Worm (Caenorhabditis elegans) whole organism, L4 larva: Measurements from ENCODE around the gene gpdh-2.
A peak's percentile ranks its signal among the peaks of the same experiment; 100 is the strongest.

Experiments
- F44E2.7 ChIP-seq: fragments of 200-800 bp; sonication (Bioruptor generic); IDR thresholded peaks from 2 replicates; pipeline ENCODE4 v2.1.2; 2022; ENCODE audit warnings: missing genetic modification characterization, missing compliant biosample characterization
- Y48G9A.11 ChIP-seq: fragments of 200-800 bp; sonication (Bioruptor generic); IDR thresholded peaks from 2 replicates; pipeline ENCODE4 v1.3.6; 2022; ENCODE audit warnings: missing genetic modification reagents, missing genetic modification characterization, missing compliant biosample characterization
- aha-1 ChIP-seq: fragments of 150-350 bp; peaks from one replicate; lab custom pipeline; 2014; ENCODE audit warnings: missing biosample characterization, missing genetic modification characterization
- ama-1 ChIP-seq: fragments of 150-350 bp; optimal IDR thresholded peaks from 2 replicates; lab custom pipeline; 2014; ENCODE audit warnings: inconsistent platforms, mixed read lengths
- attf-4 ChIP-seq: sonication (generic microtip); optimal IDR thresholded peaks from 3 replicates; lab custom pipeline; 2017; ENCODE audit warnings: missing biosample characterization, missing genetic modification characterization
- ceh-20 ChIP-seq: fragments of 200-800 bp; sonication (Bioruptor generic); IDR thresholded peaks from 2 replicates; pipeline ENCODE4 v1.3.6; 2022; ENCODE audit warnings: missing genetic modification reagents, missing genetic modification characterization, missing compliant biosample characterization
- ceh-44 ChIP-seq: fragments of 200-800 bp; sonication (Bioruptor generic); IDR thresholded peaks from 2 replicates; pipeline ENCODE4 v1.3.6; 2022; ENCODE audit warnings: missing genetic modification reagents, missing genetic modification characterization, missing compliant biosample characterization
- cey-2 ChIP-seq: sonication (generic microtip); optimal IDR thresholded peaks from 3 replicates; lab custom pipeline; 2017; ENCODE audit warnings: missing genetic modification characterization, mild to moderate bottlenecking, missing compliant biosample characterization, antibody characterized with exemption, borderline replicate concordance; ENCODE audit not compliant: insufficient read depth
- ctbp-1 ChIP-seq: fragments of 200-800 bp; sonication (Bioruptor generic); IDR thresholded peaks from 2 replicates; pipeline ENCODE4 v1.3.6; 2022; ENCODE audit warnings: missing genetic modification reagents, missing genetic modification characterization, missing compliant biosample characterization
- daf-16 ChIP-seq, 3 experiments: sonication (generic microtip); optimal IDR thresholded peaks; 2 replicates each; lab custom pipeline; 2016 to 2017; ENCODE audit warnings: missing genetic modification characterization in 3 of 3, missing genetic modification reagents in 3 of 3, mild to moderate bottlenecking in 2 of 3, missing compliant biosample characterization in 2 of 3, missing biosample characterization in 1 of 3, moderate library complexity in 1 of 3
- daf-8 ChIP-seq: fragments of 200-800 bp; sonication (Bioruptor generic); IDR thresholded peaks from 2 replicates; pipeline ENCODE4 v1.3.6; 2022; ENCODE audit warnings: missing genetic modification characterization, missing compliant biosample characterization
- dmd-9 ChIP-seq: fragments of 200-800 bp; sonication (Bioruptor generic); IDR thresholded peaks from 2 replicates; pipeline ENCODE4 v1.3.6; 2022; ENCODE audit warnings: missing genetic modification reagents, missing genetic modification characterization, missing compliant biosample characterization
- dpl-1 ChIP-seq: fragments of 150-350 bp; optimal IDR thresholded peaks from 2 replicates; lab custom pipeline; 2014; ENCODE audit warnings: missing biosample characterization, missing genetic modification reagents, missing genetic modification characterization
- duxl-1 ChIP-seq: sonication (generic microtip); optimal IDR thresholded peaks from 2 replicates; lab custom pipeline; 2016; ENCODE audit warnings: mild to moderate bottlenecking, missing genetic modification characterization, moderate library complexity, missing compliant biosample characterization; ENCODE audit not compliant: poor library complexity
- egl-27 ChIP-seq: sonication (generic microtip); optimal IDR thresholded peaks from 3 replicates; lab custom pipeline; 2017; ENCODE audit warnings: missing biosample characterization, missing genetic modification reagents, missing genetic modification characterization
- egl-43 ChIP-seq: fragments of 200-800 bp; sonication (Bioruptor generic); IDR thresholded peaks from 2 replicates; pipeline ENCODE4 v1.3.6; 2022; ENCODE audit warnings: missing genetic modification reagents, missing genetic modification characterization, missing compliant biosample characterization
- fos-1 ChIP-seq: fragments of 150-350 bp; optimal IDR thresholded peaks from 2 replicates; lab custom pipeline; 2014; ENCODE audit warnings: missing biosample characterization, missing genetic modification characterization
- gei-8 ChIP-seq: fragments of 200-800 bp; sonication (Bioruptor generic); optimal IDR thresholded peaks from 2 replicates; lab custom pipeline; 2018; ENCODE audit warnings: mild to moderate bottlenecking, missing genetic modification characterization, missing compliant biosample characterization
- hif-1 ChIP-seq, 2 experiments: sonication (generic microtip); optimal IDR thresholded peaks; 2 replicates each; lab custom pipeline; 2016 to 2017; ENCODE audit warnings: missing compliant biosample characterization in 2 of 2, missing genetic modification characterization in 2 of 2, missing genetic modification reagents in 2 of 2, missing genotype in 2 of 2, mild to moderate bottlenecking in 1 of 2
- hlh-11 ChIP-seq: fragments of 200-800 bp; sonication (Bioruptor generic); optimal IDR thresholded peaks from 2 replicates; lab custom pipeline; 2018; ENCODE audit warnings: mild to moderate bottlenecking, missing genetic modification characterization, missing compliant biosample characterization
- hlh-30 ChIP-seq: sonication (generic microtip); optimal IDR thresholded peaks from 2 replicates; lab custom pipeline; 2017; ENCODE audit warnings: antibody characterized with exemption, mild to moderate bottlenecking, missing genetic modification characterization, missing compliant biosample characterization; ENCODE audit not compliant: insufficient read depth
- lin-1 ChIP-seq: fragments of 200-800 bp; sonication (Bioruptor generic); IDR thresholded peaks from 2 replicates; pipeline ENCODE4 v1.3.6; 2022; ENCODE audit warnings: missing genetic modification reagents, missing genetic modification characterization, missing compliant biosample characterization
- lin-13 ChIP-seq: fragments of 150-350 bp; optimal IDR thresholded peaks from 2 replicates; lab custom pipeline; 2014; ENCODE audit warnings: missing biosample characterization, missing genetic modification reagents, missing genetic modification characterization
- lin-15B ChIP-seq: fragments of 150-350 bp; sonication (generic microtip); optimal IDR thresholded peaks from 3 replicates; lab custom pipeline; 2014; ENCODE audit warnings: missing biosample characterization, missing genetic modification characterization
- lin-29 ChIP-seq: fragments of 200-800 bp; sonication (Bioruptor generic); IDR thresholded peaks from 2 replicates; pipeline ENCODE4 v1.3.6; 2022; ENCODE audit warnings: missing genetic modification reagents, missing genetic modification characterization, missing compliant biosample characterization
- lin-38 ChIP-seq: fragments of 200-800 bp; sonication (Bioruptor generic); IDR thresholded peaks from 2 replicates; pipeline ENCODE4 v1.3.6; 2022; ENCODE audit warnings: missing genetic modification reagents, missing genetic modification characterization, missing compliant biosample characterization
- lin-39 ChIP-seq: fragments of 150-350 bp; optimal IDR thresholded peaks from 2 replicates; lab custom pipeline; 2014; ENCODE audit warnings: missing biosample characterization, missing genetic modification reagents, missing genetic modification characterization
- madf-5 ChIP-seq, 2 experiments: fragments of 200-800 bp; sonication (Bioruptor generic); IDR thresholded peaks; 2 replicates each; pipeline ENCODE4 v1.3.6; 2022; ENCODE audit warnings: missing compliant biosample characterization in 2 of 2, missing genetic modification characterization in 2 of 2
- madf-9 ChIP-seq: fragments of 200-800 bp; sonication (Bioruptor generic); conservative IDR thresholded peaks from 2 replicates; pipeline ENCODE4 v1.3.6; 2022; ENCODE audit warnings: missing genetic modification reagents, missing genetic modification characterization, missing compliant biosample characterization
- mdl-1 ChIP-seq, 2 experiments: fragments of 150-350 bp in 1 of 2; sonication (generic microtip) in 1 of 2; optimal IDR thresholded peaks; 2 replicates each; lab custom pipeline; 2014 to 2017; ENCODE audit warnings: missing biosample characterization in 2 of 2, missing genetic modification characterization in 2 of 2
- mes-2 ChIP-seq: sonication (generic microtip); optimal IDR thresholded peaks from 2 replicates; lab custom pipeline; 2016; ENCODE audit warnings: missing genotype, mild to moderate bottlenecking, missing genetic modification characterization, missing compliant biosample characterization; ENCODE audit not compliant: poor library complexity, severe bottlenecking
- mxl-3 ChIP-seq: fragments of 200-800 bp; sonication (Bioruptor generic); optimal IDR thresholded peaks from 2 replicates; lab custom pipeline; 2018; ENCODE audit warnings: mild to moderate bottlenecking, missing genetic modification characterization, missing compliant biosample characterization
- nhr-102 ChIP-seq: sonication (generic microtip); optimal IDR thresholded peaks from 2 replicates; lab custom pipeline; 2016; ENCODE audit warnings: mild to moderate bottlenecking, missing genetic modification characterization, moderate library complexity, missing compliant biosample characterization
- nhr-111 ChIP-seq: fragments of 200-800 bp; sonication (Bioruptor generic); optimal IDR thresholded peaks from 2 replicates; lab custom pipeline; 2018; ENCODE audit warnings: mild to moderate bottlenecking, missing genetic modification characterization, missing compliant biosample characterization
- nhr-237 ChIP-seq: sonication (generic microtip); optimal IDR thresholded peaks from 2 replicates; lab custom pipeline; 2017; ENCODE audit warnings: missing biosample characterization, missing genetic modification characterization
- nhr-25 ChIP-seq: sonication (generic microtip); optimal IDR thresholded peaks from 2 replicates; lab custom pipeline; 2017; ENCODE audit warnings: missing genetic modification characterization, mild to moderate bottlenecking, missing compliant biosample characterization, antibody characterized with exemption, moderate library complexity, borderline replicate concordance; ENCODE audit not compliant: insufficient read depth
- nhr-28 ChIP-seq: fragments of 150-350 bp; optimal IDR thresholded peaks from 2 replicates; lab custom pipeline; 2014; ENCODE audit warnings: missing biosample characterization, missing genetic modification characterization
- nhr-41 ChIP-seq: fragments of 200-800 bp; sonication (Bioruptor generic); IDR thresholded peaks from 2 replicates; pipeline ENCODE4 v1.3.6; 2022; ENCODE audit warnings: missing genetic modification reagents, missing genetic modification characterization, missing compliant biosample characterization
- nhr-42 ChIP-seq: fragments of 200-800 bp; sonication (Bioruptor generic); IDR thresholded peaks from 2 replicates; pipeline ENCODE4 v1.3.6; 2022; ENCODE audit warnings: missing genetic modification characterization, missing compliant biosample characterization
- nhr-6 ChIP-seq: fragments of 150-350 bp; optimal IDR thresholded peaks from 2 replicates; lab custom pipeline; 2014; ENCODE audit warnings: missing biosample characterization, missing genetic modification characterization
- nhr-76 ChIP-seq: fragments of 150-350 bp; optimal IDR thresholded peaks from 2 replicates; lab custom pipeline; 2014; ENCODE audit warnings: missing biosample characterization, missing genetic modification characterization
- php-3 ChIP-seq: fragments of 200-800 bp; sonication (Bioruptor generic); IDR thresholded peaks from 2 replicates; pipeline ENCODE4 v1.3.6; 2022; ENCODE audit warnings: missing genetic modification reagents, missing genetic modification characterization, missing compliant biosample characterization
- snpc-1.2 ChIP-seq: fragments of 200-800 bp; sonication (Bioruptor generic); IDR thresholded peaks from 2 replicates; pipeline ENCODE4 v1.3.6; 2022; ENCODE audit warnings: missing genetic modification reagents, missing genetic modification characterization, missing compliant biosample characterization
- snpc-4 ChIP-seq: fragments of 150-350 bp; optimal IDR thresholded peaks from 2 replicates; lab custom pipeline; 2014; ENCODE audit warnings: missing biosample characterization, missing genetic modification characterization
- spr-1 ChIP-seq: sonication (generic microtip); optimal IDR thresholded peaks from 2 replicates; lab custom pipeline; 2016; ENCODE audit warnings: mild to moderate bottlenecking, missing genetic modification characterization, missing compliant biosample characterization
- tag-97 ChIP-seq: fragments of 200-800 bp; sonication (Bioruptor generic); IDR thresholded peaks from 2 replicates; pipeline ENCODE4 v1.3.6; 2022; ENCODE audit warnings: missing genetic modification characterization, missing compliant biosample characterization
- unc-62 ChIP-seq, 3 experiments: fragments of 150-350 bp in 1 of 3; sonication (generic microtip); optimal IDR thresholded peaks in 2 of 3; peaks in 1 of 3; 1 replicate in 1 of 3; 2 replicates in 2 of 3; lab custom pipeline; 2014 to 2017; ENCODE audit warnings: missing biosample characterization in 3 of 3, missing genetic modification characterization in 3 of 3, missing genetic modification reagents in 3 of 3, missing genotype in 1 of 3
- zag-1 ChIP-seq: fragments of 150-350 bp; optimal IDR thresholded peaks from 2 replicates; lab custom pipeline; 2014; ENCODE audit warnings: missing biosample characterization, missing genetic modification characterization
- ztf-7 ChIP-seq: fragments of 150-350 bp; optimal IDR thresholded peaks from 2 replicates; lab custom pipeline; 2014; ENCODE audit warnings: missing biosample characterization, missing genetic modification characterization

gpdh-2 gene

DNA sequence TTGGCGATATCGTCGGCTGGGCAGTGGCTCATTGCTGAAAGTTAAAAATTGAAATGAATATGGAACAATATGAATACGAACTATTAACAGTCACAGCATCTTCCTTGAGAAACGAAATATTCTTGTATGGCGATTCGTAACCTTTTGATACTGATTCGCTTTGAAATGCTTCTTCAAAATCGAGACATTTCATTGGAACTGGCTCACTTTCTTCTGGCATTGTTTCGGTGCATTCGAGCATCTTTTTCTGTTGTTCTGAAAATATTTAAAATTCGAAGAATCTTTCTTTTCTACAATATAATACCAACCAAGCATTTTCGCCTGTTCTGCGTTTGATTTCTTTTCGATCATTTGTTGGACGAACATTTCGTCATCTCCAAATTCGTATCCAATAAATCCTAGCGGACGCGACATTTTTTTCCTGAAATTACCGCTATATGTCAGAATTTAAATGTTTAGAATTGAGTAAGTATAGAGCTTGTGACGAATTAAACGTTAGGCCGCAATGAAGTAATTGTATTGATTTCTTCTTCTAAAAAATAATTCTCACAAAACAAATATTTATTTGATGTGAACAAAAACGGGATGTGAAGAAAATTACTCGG is 34.6 kb downstream of the gpdh-2 start, which contains the start of gene lin-52 (continued):
- TF ChIP-seq ceh-44 (no peak), snpc-4 (tag; lab: Kevin White, UChicago) (no peak), Y48G9A.11 (GFP tag; lab: Robert Waterston, UW) (no peak), nhr-237 (no peak), hif-1 (tag; optimal IDR thresholded peaks at IDR 0.05; lab: Kevin White, UChicago) (no peak), snpc-1.2 (GFP tag; lab: Robert Waterston, UW) (no peak), hlh-11 (tag; lab: Kevin White, UChicago) (no peak), nhr-42 (GFP tag; lab: Robert Waterston, UW) (no peak), lin-39 (tag; lab: Kevin White, UChicago) (no peak), ctbp-1 (GFP tag; lab: Robert Waterston, UW) (0 out of 2 replicates have a peak, but pooled peaks have one; percentile 17), ceh-20 (GFP tag; lab: Robert Waterston, UW) (no peak), gei-8 (GFP tag; lab: Kevin White, UChicago) (no peak), spr-1 (tag; lab: Kevin White, UChicago) (no peak), egl-43 (GFP tag; lab: Robert Waterston, UW) (no peak), lin-13 (no peak), mes-2 (tag; lab: Kevin White, UChicago) (peak; percentile 21), duxl-1 (tag; lab: Kevin White, UChicago) (no peak), daf-8 (GFP tag; lab: Robert Waterston, UW) (no peak), F44E2.7 (GFP tag; lab: Robert Waterston, UW) (no peak), lin-15B (no peak), unc-62 (GFP tag; optimal IDR thresholded peaks at IDR 0.05 in 1 of 2; lab: Kevin White, UChicago) (peak in 1 of 2 experiments; percentile 22), unc-62 (tag; optimal IDR thresholded peaks at IDR 0.05; lab: Kevin White, UChicago) (no peak), lin-38 (GFP tag; lab: Robert Waterston, UW) (peak; percentile 22; the same call in 1 of the 2 replicates), lin-1 (GFP tag; lab: Robert Waterston, UW) (0 out of 2 replicates have a peak, but pooled peaks have one; percentile 30), nhr-76 (no peak), nhr-6 (tag; lab: Kevin White, UChicago) (no peak), nhr-41 (GFP tag; lab: Robert Waterston, UW) (0 out of 2 replicates have a peak, but pooled peaks have one; percentile 32), php-3 (GFP tag; lab: Robert Waterston, UW) (no peak), nhr-111 (GFP tag; lab: Kevin White, UChicago) (no peak), madf-5 (GFP tag; IDR thresholded peaks at IDR 0.05; lab: Robert Waterston, UW) (no peak), cey-2 (tag; lab: Kevin White, UChicago) (no peak), nhr-25 (tag; lab: Kevin White, UChicago) (no peak), tag-97 (GFP tag; lab: Robert Waterston, UW) (no peak), dmd-9 (no peak), attf-4 (tag; lab: Kevin White, UChicago) (no peak), mxl-3 (GFP tag; lab: Kevin White, UChicago) (no peak), egl-27 (no peak), nhr-28 (tag; lab: Kevin White, UChicago) (no peak), nhr-102 (tag; lab: Kevin White, UChicago) (peak; percentile 50), hlh-30 (tag; lab: Kevin White, UChicago) (peak; percentile 1), zag-1 (tag; lab: Kevin White, UChicago) (no peak), lin-29 (GFP tag; lab: Robert Waterston, UW) (no peak), daf-16 (GFP tag; optimal IDR thresholded peaks at IDR 0.05; lab: Kevin White, UChicago) (no peak), daf-16 (tag; optimal IDR thresholded peaks at IDR 0.05; lab: Kevin White, UChicago) (peak; percentile 14), dpl-1 (no peak), aha-1 (peak; percentile 91), fos-1 (tag; lab: Kevin White, UChicago) (no peak), ztf-7 (no peak), ama-1 (lab: Kevin White, UChicago) (peak; percentile 70), mdl-1 (tag; optimal IDR thresholded peaks at IDR 0.05; lab: Kevin White, UChicago) (no peak), madf-9 (no peak)
